Worm (Caenorhabditis elegans): ENCODE results near the gene pqn-62.

Gene pqn-62

ce11 chrX:5195462-5196160 lies at the start of gene pqn-62:
Gene pqn-62 (plus strand): TSS chrX:5196110.
- TF ChIP-seq F13H6.1 (tag; optimal IDR thresholded peaks at IDR 0.05) (peak; percentile 41), sma-9 (GFP tag; optimal IDR thresholded peaks at IDR 0.05) (peak; percentile 24), sma-9 (tag; optimal IDR thresholded peaks at IDR 0.05) (no peak), peb-1 (tag; optimal IDR thresholded peaks at IDR 0.05) (no peak)

- TF ChIP-seq nhr-21 (tag; optimal IDR thresholded peaks at IDR 0.05) (no peak), fos-1 (tag; optimal IDR thresholded peaks at IDR 0.05) (no peak), unc-62 (GFP tag; optimal IDR thresholded peaks at IDR 0.05) (no peak), nhr-12 (tag; optimal IDR thresholded peaks at IDR 0.05) (no peak), elt-3 (tag; optimal IDR thresholded peaks at IDR 0.05) (no peak), lin-13 (GFP tag; optimal IDR thresholded peaks at IDR 0.05) (no peak), ceh-16 (tag; optimal IDR thresholded peaks at IDR 0.05) (no peak), ceh-82 (tag; optimal IDR thresholded peaks at IDR 0.05) (no peak), ztf-1 (GFP tag; conservative IDR thresholded peaks at IDR 0.05) (no peak), gmeb-1 (tag; optimal IDR thresholded peaks at IDR 0.05) (no peak), nhr-237 (tag; optimal IDR thresholded peaks at IDR 0.05) (no peak), zag-1 (tag; optimal IDR thresholded peaks at IDR 0.05) (no peak)
Measured at ce11 chrX:5147918-5148317, 48.0 kb upstream of the pqn-62 start, which contains the start of gene C31H2.14. Gene C31H2.14 (plus strand): TSS chrX:5148218.

- TF ChIP-seq nhr-21 (tag; optimal IDR thresholded peaks at IDR 0.05) (peak; percentile 27), ztf-11 (tag; optimal IDR thresholded peaks at IDR 0.05) (no peak), nhr-237 (tag; optimal IDR thresholded peaks at IDR 0.05) (no peak), nhr-10 (tag; optimal IDR thresholded peaks at IDR 0.05) (no peak), blmp-1 (tag; optimal IDR thresholded peaks at IDR 0.05; ENCODE audit: insufficient read depth) (peak; percentile 73), mdl-1 (tag; optimal IDR thresholded peaks at IDR 0.05) (no peak)
Measured at ce11 chrX:5150389-5150788, 45.5 kb upstream of the pqn-62 start, which contains the start of gene dpy-8. Gene dpy-8 (minus strand): TSS chrX:5150476.

ce11 chrX:5151403-5151802 lies 44.5 kb upstream of the pqn-62 start:
- TF ChIP-seq nhr-21 (tag; optimal IDR thresholded peaks at IDR 0.05) (peak; percentile 5), lsy-2 (tag; optimal IDR thresholded peaks at IDR 0.05) (peak in 1 of 2 experiments; percentile 19), unc-62 (GFP tag; optimal IDR thresholded peaks at IDR 0.05) (no peak), unc-55 (GFP tag; optimal IDR thresholded peaks at IDR 0.05) (peak; percentile 42)

- no peak for TF ChIP-seq ceh-16 (tag; optimal IDR thresholded peaks at IDR 0.05)
- TF ChIP-seq nhr-10 (tag; optimal IDR thresholded peaks at IDR 0.05) = no peak
- TF ChIP-seq ztf-4 (tag; optimal IDR thresholded peaks at IDR 0.05) = no peak
- TF ChIP-seq dmd-4 (tag; optimal IDR thresholded peaks at IDR 0.05) = no peak
- no peak for TF ChIP-seq unc-39 (tag; optimal IDR thresholded peaks at IDR 0.05)
- TF ChIP-seq ztf-11 (tag; optimal IDR thresholded peaks at IDR 0.05) = no peak
- TF ChIP-seq nhr-11 (tag; optimal IDR thresholded peaks at IDR 0.05) = no peak
- TF ChIP-seq ztf-1 (GFP tag; conservative IDR thresholded peaks at IDR 0.05) = no peak
- TF ChIP-seq blmp-1 (tag; optimal IDR thresholded peaks at IDR 0.05; ENCODE audit: insufficient read depth) = no peak
- no peak for TF ChIP-seq ceh-82 (tag; optimal IDR thresholded peaks at IDR 0.05)
- TF ChIP-seq elt-3 (tag; optimal IDR thresholded peaks at IDR 0.05) = no peak
- no peak for TF ChIP-seq aly-2 (tag; optimal IDR thresholded peaks at IDR 0.05)
Measured at ce11 chrX:5151866-5152265, 44.0 kb upstream of the pqn-62 start.

ce11 chrX:5152931-5153330 lies 43.0 kb upstream of the pqn-62 start:
- TF ChIP-seq nhr-77 (tag; optimal IDR thresholded peaks at IDR 0.05) (no peak), nhr-12 (tag; optimal IDR thresholded peaks at IDR 0.05) (no peak), mbf-1 (tag; optimal IDR thresholded peaks at IDR 0.05) (no peak), alr-1 (tag; optimal IDR thresholded peaks at IDR 0.05) (no peak), skn-1 (tag; optimal IDR thresholded peaks at IDR 0.05) (no peak), ztf-1 (GFP tag; conservative IDR thresholded peaks at IDR 0.05) (no peak), lsy-2 (tag; optimal IDR thresholded peaks at IDR 0.05) (no peak), ama-1 (optimal IDR thresholded peaks at IDR 0.05) (no peak)
